Fruit fly (Drosophila melanogaster) whole organism, embryonic: ENCODE data around the gene Hayan.

Source experiments
- CG12391 ChIP-seq: fragments of 200-800 bp; sonication (Bioruptor generic); optimal IDR thresholded peaks from 3 replicates; lab custom pipeline; 2018; ENCODE audit warnings: missing biosample characterization, mild to moderate bottlenecking, missing genetic modification characterization, moderate library complexity
- sob ChIP-seq: fragments of 200-800 bp; sonication (Bioruptor generic); IDR thresholded peaks from 2 replicates; pipeline ENCODE4 v1.3.6; 2022; ENCODE audit warnings: missing biosample characterization, missing genetic modification characterization

- TF ChIP-seq CG12391 (no peak), sob (GFP tag; lab: Robert Waterston, UW) (no peak)
These were observed 31.8 kb upstream of the Hayan start, which contains the start of the genes Bx and HisRS for dm6 chrX:18515205-18515921.
